Fruit fly (Drosophila melanogaster) whole organism, pupa: Measurements from ENCODE around the gene ATbp.

Experiments
- CG10348 ChIP-seq: fragments of 200-800 bp; sonication (Bioruptor generic); IDR thresholded peaks from 2 replicates; pipeline ENCODE4 v1.3.6; 2022; ENCODE audit warnings: missing biosample characterization, missing genetic modification characterization
- CG12605 ChIP-seq: fragments of 200-800 bp; sonication (Bioruptor generic); IDR thresholded peaks from 2 replicates; pipeline ENCODE4 v1.3.6; 2022; ENCODE audit warnings: missing biosample characterization, missing genetic modification characterization
- CG13204 ChIP-seq: fragments of 200-800 bp; sonication (Bioruptor generic); optimal IDR thresholded peaks from 2 replicates; lab custom pipeline; 2018; ENCODE audit warnings: missing biosample characterization, mild to moderate bottlenecking, missing genetic modification characterization, moderate library complexity
- CG14655 ChIP-seq: fragments of 200-800 bp; sonication (Bioruptor generic); optimal IDR thresholded peaks from 3 replicates; lab custom pipeline; 2017; ENCODE audit warnings: mild to moderate bottlenecking, missing biosample characterization, missing genetic modification reagents, missing genetic modification characterization
- CG15710 ChIP-seq: fragments of 200-800 bp; sonication (Bioruptor generic); optimal IDR thresholded peaks from 2 replicates; lab custom pipeline; 2018; ENCODE audit warnings: missing biosample characterization, mild to moderate bottlenecking, missing genetic modification characterization, moderate library complexity
- CG17806 ChIP-seq: fragments of 200-800 bp; sonication (Bioruptor generic); optimal IDR thresholded peaks from 2 replicates; lab custom pipeline; 2018; ENCODE audit warnings: missing biosample characterization, mild to moderate bottlenecking, missing genetic modification characterization, moderate library complexity
- CG32121 ChIP-seq: fragments of 200-800 bp; sonication (Bioruptor generic); IDR thresholded peaks from 2 replicates; pipeline ENCODE4 v1.3.6; 2022; ENCODE audit warnings: missing biosample characterization, missing genetic modification characterization
- CG34367 ChIP-seq: fragments of 200-800 bp; sonication (Bioruptor generic); optimal IDR thresholded peaks from 2 replicates; lab custom pipeline; 2018; ENCODE audit warnings: missing biosample characterization, mild to moderate bottlenecking, missing genetic modification characterization
- CG4496 ChIP-seq: fragments of 200-800 bp; sonication (Bioruptor generic); IDR thresholded peaks from 3 replicates; pipeline ENCODE4 v1.3.6; 2022; ENCODE audit warnings: missing biosample characterization, missing genetic modification characterization
- CG8159 ChIP-seq: fragments of 200-800 bp; sonication (Bioruptor generic); optimal IDR thresholded peaks from 3 replicates; lab custom pipeline; 2018; ENCODE audit warnings: missing biosample characterization, mild to moderate bottlenecking, missing genetic modification characterization, moderate library complexity
- CG8301 ChIP-seq: fragments of 200-800 bp; sonication (Bioruptor generic); optimal IDR thresholded peaks from 2 replicates; lab custom pipeline; 2018; ENCODE audit warnings: missing biosample characterization, mild to moderate bottlenecking, missing genetic modification characterization
- CG9948 ChIP-seq: fragments of 200-800 bp; sonication (Bioruptor generic); optimal IDR thresholded peaks from 2 replicates; lab custom pipeline; 2018; ENCODE audit warnings: missing biosample characterization, mild to moderate bottlenecking, missing genetic modification characterization, moderate library complexity
- D1 ChIP-seq: fragments of 200-800 bp; sonication (Bioruptor generic); optimal IDR thresholded peaks from 2 replicates; lab custom pipeline; 2018; ENCODE audit warnings: missing biosample characterization, mild to moderate bottlenecking, missing genetic modification characterization, moderate library complexity
- EcR ChIP-seq: fragments of 200-800 bp; sonication (Bioruptor generic); optimal IDR thresholded peaks from 3 replicates; lab custom pipeline; 2019; ENCODE audit warnings: missing biosample characterization, missing genetic modification characterization, mild to moderate bottlenecking, moderate library complexity, missing genetic modification reagents
- Ets98B ChIP-seq: fragments of 200-800 bp; sonication (Bioruptor generic); IDR thresholded peaks from 2 replicates; pipeline ENCODE4 v1.3.6; 2022; ENCODE audit warnings: missing biosample characterization, missing genetic modification characterization
- Pif1A ChIP-seq: fragments of 200-800 bp; sonication (Bioruptor generic); optimal IDR thresholded peaks from 3 replicates; lab custom pipeline; 2016; ENCODE audit warnings: missing biosample characterization, missing genetic modification characterization
- Pif1B ChIP-seq: fragments of 200-800 bp; sonication (Bioruptor generic); optimal IDR thresholded peaks from 3 replicates; lab custom pipeline; 2016; ENCODE audit warnings: missing biosample characterization, missing genetic modification characterization
- Snoo ChIP-seq: fragments of 200-800 bp; sonication (Bioruptor generic); optimal IDR thresholded peaks from 3 replicates; lab custom pipeline; 2017; ENCODE audit warnings: missing biosample characterization, mild to moderate bottlenecking, missing genetic modification characterization, inconsistent platforms
- fd96Ca ChIP-seq: fragments of 200-800 bp; sonication (Bioruptor generic); IDR thresholded peaks from 3 replicates; pipeline ENCODE4 v1.3.6; 2022; ENCODE audit warnings: missing biosample characterization, missing genetic modification characterization
- gl ChIP-seq: fragments of 200-800 bp; sonication (Bioruptor generic); optimal IDR thresholded peaks from 2 replicates; lab custom pipeline; 2018; ENCODE audit warnings: missing biosample characterization, mild to moderate bottlenecking, missing genetic modification characterization
- rn ChIP-seq: fragments of 200-800 bp; sonication (Bioruptor generic); IDR thresholded peaks from 2 replicates; pipeline ENCODE4 v1.3.6; 2022; ENCODE audit warnings: missing biosample characterization, missing genetic modification characterization

Gene ATbp

dm6 chrX:23084372-23084771 lies 21.4 kb upstream of the ATbp start, which contains the start of gene CG17169:
Gene CG17169 (plus strand): TSS chrX:23084672.
- no peak for TF ChIP-seq CG17806 (tag; lab: Kevin White, UChicago)
- no peak for TF ChIP-seq Pif1A (GFP tag; lab: Kevin White, UChicago)
- TF ChIP-seq Snoo (tag; lab: Kevin White, UChicago): no peak
- TF ChIP-seq rn (GFP tag; lab: Robert Waterston, UW): no peak
- TF ChIP-seq CG13204 (GFP tag; lab: Kevin White, UChicago): no peak
- TF ChIP-seq CG12605 (GFP tag; lab: Robert Waterston, UW): no peak
- no peak for TF ChIP-seq Ets98B (GFP tag; lab: Robert Waterston, UW)
- no peak for TF ChIP-seq CG10348 (GFP tag; lab: Robert Waterston, UW)
- TF ChIP-seq CG8159 (tag; lab: Kevin White, UChicago): no peak
- TF ChIP-seq CG15710 (tag; lab: Kevin White, UChicago): no peak
- no peak for TF ChIP-seq fd96Ca (GFP tag; lab: Robert Waterston, UW)
- TF ChIP-seq CG4496 (GFP tag; lab: Robert Waterston, UW): no peak
- no peak for TF ChIP-seq D1 (tag; lab: Kevin White, UChicago)
- TF ChIP-seq CG9948 (tag; lab: Kevin White, UChicago): no peak
- no peak for TF ChIP-seq CG8301 (tag; lab: Kevin White, UChicago)
- no peak for TF ChIP-seq gl (tag; lab: Kevin White, UChicago)
- TF ChIP-seq CG32121 (GFP tag; lab: Robert Waterston, UW): no peak
- no peak for TF ChIP-seq CG14655 (GFP tag; lab: Kevin White, UChicago)
- TF ChIP-seq Pif1B (GFP tag; lab: Kevin White, UChicago): no peak

- TF ChIP-seq rn (GFP tag; lab: Robert Waterston, UW): no peak
- no peak for TF ChIP-seq gl (tag; lab: Kevin White, UChicago)
- no peak for TF ChIP-seq CG9948 (tag; lab: Kevin White, UChicago)
- no peak for TF ChIP-seq CG15710 (tag; lab: Kevin White, UChicago)
- no peak for TF ChIP-seq CG4496 (GFP tag; lab: Robert Waterston, UW)
- no peak for TF ChIP-seq CG8159 (tag; lab: Kevin White, UChicago)
- TF ChIP-seq CG12605 (GFP tag; lab: Robert Waterston, UW): no peak
- no peak for TF ChIP-seq D1 (tag; lab: Kevin White, UChicago)
- no peak for TF ChIP-seq CG32121 (GFP tag; lab: Robert Waterston, UW)
- no peak for TF ChIP-seq EcR (GFP tag; lab: Kevin White, UChicago)
- no peak for TF ChIP-seq Pif1A (GFP tag; lab: Kevin White, UChicago)
- no peak for TF ChIP-seq Pif1B (GFP tag; lab: Kevin White, UChicago)
- no peak for TF ChIP-seq Ets98B (GFP tag; lab: Robert Waterston, UW)
- no peak for TF ChIP-seq CG8301 (tag; lab: Kevin White, UChicago)
- no peak for TF ChIP-seq CG34367
- no peak for TF ChIP-seq CG13204 (GFP tag; lab: Kevin White, UChicago)
- no peak for TF ChIP-seq fd96Ca (GFP tag; lab: Robert Waterston, UW)
- no peak for TF ChIP-seq CG17806 (tag; lab: Kevin White, UChicago)
These were observed 16.6 kb upstream of the ATbp start for dm6 chrX:23089087-23089732.

dm6 chrX:23090474-23090873 lies 15.3 kb upstream of the ATbp start:
- TF ChIP-seq Pif1A (GFP tag; lab: Kevin White, UChicago): no peak
- TF ChIP-seq D1 (tag; lab: Kevin White, UChicago): no peak
- TF ChIP-seq CG13204 (GFP tag; lab: Kevin White, UChicago): no peak
- TF ChIP-seq, all 21 proteins: peak for 0

- no peak for TF ChIP-seq Ets98B (GFP tag; lab: Robert Waterston, UW)
- TF ChIP-seq CG8301 (tag; lab: Kevin White, UChicago): no peak
- no peak for TF ChIP-seq rn (GFP tag; lab: Robert Waterston, UW)
- TF ChIP-seq fd96Ca (GFP tag; lab: Robert Waterston, UW): no peak
- no peak for TF ChIP-seq CG8159 (tag; lab: Kevin White, UChicago)
- TF ChIP-seq CG9948 (tag; lab: Kevin White, UChicago): no peak
- no peak for TF ChIP-seq Snoo (tag; lab: Kevin White, UChicago)
- no peak for TF ChIP-seq CG34367
- TF ChIP-seq Pif1A (GFP tag; lab: Kevin White, UChicago): no peak
- TF ChIP-seq Pif1B (GFP tag; lab: Kevin White, UChicago): no peak
- TF ChIP-seq, all 21 proteins: peak for 0
These were observed 14.5 kb upstream of the ATbp start for dm6 chrX:23091289-23091688.

- TF ChIP-seq D1 (tag; lab: Kevin White, UChicago) (no peak), CG32121 (GFP tag; lab: Robert Waterston, UW) (no peak), CG9948 (tag; lab: Kevin White, UChicago) (no peak), Pif1B (GFP tag; lab: Kevin White, UChicago) (no peak), fd96Ca (GFP tag; lab: Robert Waterston, UW) (no peak), Ets98B (GFP tag; lab: Robert Waterston, UW) (no peak)
These were observed 14.0 kb upstream of the ATbp start for dm6 chrX:23091811-23092210.

dm6 chrX:23092531-23092930 lies 13.3 kb upstream of the ATbp start, which contains the start of gene CG17159:
Gene CG17159 (minus strand): TSS chrX:23092631.
- TF ChIP-seq CG9948 (tag; lab: Kevin White, UChicago): no peak
- no peak for TF ChIP-seq CG15710 (tag; lab: Kevin White, UChicago)
- no peak for TF ChIP-seq CG32121 (GFP tag; lab: Robert Waterston, UW)
